Worm (Caenorhabditis elegans) whole organism, L3 larva: Measurements from ENCODE around the gene clec-182.

ENCODE experiments used
- ZK546.5 ChIP-seq: sonication (generic microtip); optimal IDR thresholded peaks from 2 replicates; lab custom pipeline; 2017; ENCODE audit warnings: missing biosample characterization, missing genetic modification characterization
- daf-12 ChIP-seq: fragments of 150-350 bp; optimal IDR thresholded peaks from 2 replicates; lab custom pipeline; 2014; ENCODE audit warnings: missing biosample characterization, missing genetic modification reagents, missing genetic modification characterization
- elt-3 ChIP-seq, 3 experiments: fragments of 150-350 bp in 1 of 3; sonication (generic microtip) in 2 of 3; optimal IDR thresholded peaks; 2 replicates in 2 of 3; 4 replicates in 1 of 3; lab custom pipeline; 2014 to 2017; ENCODE audit warnings: missing biosample characterization in 3 of 3, missing genetic modification characterization in 3 of 3
- nfya-1 ChIP-seq: sonication (generic microtip); optimal IDR thresholded peaks from 2 replicates; lab custom pipeline; 2017; ENCODE audit warnings: missing genetic modification characterization, mild to moderate bottlenecking, missing compliant biosample characterization, antibody characterized with exemption, moderate library complexity; ENCODE audit not compliant: insufficient read depth
- nhr-11 ChIP-seq: fragments of 150-350 bp; optimal IDR thresholded peaks from 2 replicates; lab custom pipeline; 2014; ENCODE audit warnings: missing biosample characterization, missing genetic modification characterization
- nhr-12 ChIP-seq: fragments of 150-350 bp; optimal IDR thresholded peaks from 2 replicates; lab custom pipeline; 2014; ENCODE audit warnings: missing biosample characterization, missing genetic modification characterization
- nhr-76 ChIP-seq: fragments of 150-350 bp; sonication (generic microtip); optimal IDR thresholded peaks from 5 replicates; lab custom pipeline; 2014; ENCODE audit warnings: missing biosample characterization, missing genetic modification characterization
- ztf-4 ChIP-seq: fragments of 150-350 bp; optimal IDR thresholded peaks from 2 replicates; lab custom pipeline; 2014; ENCODE audit warnings: missing biosample characterization, missing genetic modification characterization

Gene clec-182

DNA sequence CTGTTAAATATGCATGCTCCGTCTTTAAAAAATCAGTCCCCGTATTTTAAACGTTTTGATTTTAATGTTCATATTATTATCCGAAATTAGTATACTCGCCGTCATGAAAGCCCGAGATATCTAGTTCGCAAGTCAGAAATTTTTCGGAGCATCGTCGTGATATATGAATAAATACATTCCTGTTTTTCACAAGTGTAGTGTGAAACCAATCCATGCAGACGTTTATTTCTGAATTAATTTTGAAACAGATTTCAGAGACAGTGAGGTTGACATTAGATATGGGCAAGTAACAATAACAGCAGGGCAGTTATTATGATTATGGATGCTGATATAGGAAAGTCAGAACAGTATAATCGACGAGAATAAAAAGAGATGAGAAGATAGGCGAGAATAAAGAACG lies 45.7 kb downstream of the clec-182 start:
- TF ChIP-seq nhr-11 (no peak), nhr-76 (no peak), elt-3 (tag; optimal IDR thresholded peaks at IDR 0.05; lab: Kevin White, UChicago) (no peak), ztf-4 (tag; lab: Kevin White, UChicago) (no peak), nhr-12 (tag; lab: Kevin White, UChicago) (no peak), daf-12 (tag; lab: Kevin White, UChicago) (no peak)

DNA sequence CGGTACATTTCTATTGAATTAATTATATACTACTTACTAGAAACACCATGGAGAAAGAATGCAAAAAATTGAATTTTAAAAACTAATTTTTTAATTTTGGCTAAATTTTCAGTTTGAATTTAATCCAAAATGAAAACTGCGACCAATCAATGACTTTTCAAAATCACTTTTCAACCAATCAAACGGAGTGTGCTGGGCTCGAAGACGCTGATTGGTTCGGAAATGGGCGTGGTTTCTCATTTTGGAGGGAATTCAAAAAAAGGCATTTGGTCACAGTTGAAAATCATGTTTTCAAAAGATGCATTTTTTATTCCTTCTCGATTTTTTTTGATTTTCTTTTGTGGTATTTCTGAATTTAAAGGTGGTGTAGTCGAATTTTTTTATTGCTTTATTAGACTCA lies 49.2 kb downstream of the clec-182 start:
- TF ChIP-seq nfya-1 (tag; lab: Kevin White, UChicago) = peak; percentile 71
- TF ChIP-seq ZK546.5 (tag; lab: Kevin White, UChicago) = no peak
